Worm (Caenorhabditis elegans): ENCODE measurements around the gene crp-1.

The crp-1 gene

ce11 chrV:10478097-10478828 lies at the start of gene crp-1, which contains the start of gene Y32F6B.9:
TSS of gene crp-1 (plus strand) at chrV:10478564.
TSS of gene Y32F6B.9 (plus strand) at chrV:10478699.
- TF ChIP-seq him-1 (tag; optimal IDR thresholded peaks at IDR 0.05) (no peak), dao-5 (tag; optimal IDR thresholded peaks at IDR 0.05) (no peak), W03F9.2 (tag; optimal IDR thresholded peaks at IDR 0.05) (no peak)

- TF ChIP-seq W03F9.2 (tag; optimal IDR thresholded peaks at IDR 0.05), result no peak
- no peak for TF ChIP-seq him-1 (tag; optimal IDR thresholded peaks at IDR 0.05)
- no peak for TF ChIP-seq dao-5 (tag; optimal IDR thresholded peaks at IDR 0.05)
Observed at ce11 chrV:10428608-10429007, 49.8 kb upstream of the crp-1 start, which contains the start of gene tag-314. TSS of gene tag-314 (minus strand) at chrV:10428708.

- TF ChIP-seq him-1 (tag; optimal IDR thresholded peaks at IDR 0.05) (no peak), dao-5 (tag; optimal IDR thresholded peaks at IDR 0.05) (no peak), W03F9.2 (tag; optimal IDR thresholded peaks at IDR 0.05) (no peak)
Observed at ce11 chrV:10432607-10433006, 45.8 kb upstream of the crp-1 start.

ce11 chrV:10433721-10434120 lies 44.6 kb upstream of the crp-1 start, which contains the start of gene Y32F6A.4:
TSS of gene Y32F6A.4 (minus strand) at chrV:10434067.
- no peak for TF ChIP-seq dao-5 (tag; optimal IDR thresholded peaks at IDR 0.05)
- TF ChIP-seq W03F9.2 (tag; optimal IDR thresholded peaks at IDR 0.05), result no peak
- TF ChIP-seq him-1 (tag; optimal IDR thresholded peaks at IDR 0.05), result no peak

- no peak for TF ChIP-seq him-1 (tag; optimal IDR thresholded peaks at IDR 0.05)
- TF ChIP-seq W03F9.2 (tag; optimal IDR thresholded peaks at IDR 0.05), result no peak
- TF ChIP-seq dao-5 (tag; optimal IDR thresholded peaks at IDR 0.05), result no peak
Observed at ce11 chrV:10435198-10435597, 43.2 kb upstream of the crp-1 start.

- TF ChIP-seq dao-5 (tag; optimal IDR thresholded peaks at IDR 0.05), result no peak
- TF ChIP-seq W03F9.2 (tag; optimal IDR thresholded peaks at IDR 0.05), result no peak
- no peak for TF ChIP-seq him-1 (tag; optimal IDR thresholded peaks at IDR 0.05)
Observed at ce11 chrV:10436612-10437011, 41.8 kb upstream of the crp-1 start, which contains the start of gene set-22. TSS of gene set-22 (plus strand) at chrV:10436912.

- no peak for TF ChIP-seq dao-5 (tag; optimal IDR thresholded peaks at IDR 0.05)
- TF ChIP-seq W03F9.2 (tag; optimal IDR thresholded peaks at IDR 0.05), result no peak
- no peak for TF ChIP-seq him-1 (tag; optimal IDR thresholded peaks at IDR 0.05)
Observed at ce11 chrV:10440723-10441122, 37.6 kb upstream of the crp-1 start, which contains the start of gene snf-10. TSS of gene snf-10 (minus strand) at chrV:10440823.

ce11 chrV:10441135-10442024 lies 37.0 kb upstream of the crp-1 start, which contains the start of gene pap-1:
TSS of gene pap-1 (plus strand) at chrV:10441974.
- no peak for TF ChIP-seq him-1 (tag; optimal IDR thresholded peaks at IDR 0.05)
- TF ChIP-seq dao-5 (tag; optimal IDR thresholded peaks at IDR 0.05), result no peak
- TF ChIP-seq W03F9.2 (tag; optimal IDR thresholded peaks at IDR 0.05), result no peak

ce11 chrV:10453466-10453865 lies 24.9 kb upstream of the crp-1 start, which contains the start of gene Y32F6A.5:
TSS of gene Y32F6A.5 (minus strand) at chrV:10453605.
- TF ChIP-seq him-1 (tag; optimal IDR thresholded peaks at IDR 0.05) (no peak), W03F9.2 (tag; optimal IDR thresholded peaks at IDR 0.05) (no peak), dao-5 (tag; optimal IDR thresholded peaks at IDR 0.05) (no peak)

- TF ChIP-seq dao-5 (tag; optimal IDR thresholded peaks at IDR 0.05) (no peak), him-1 (tag; optimal IDR thresholded peaks at IDR 0.05) (no peak), W03F9.2 (tag; optimal IDR thresholded peaks at IDR 0.05) (no peak)
Observed at ce11 chrV:10457247-10457646, 21.1 kb upstream of the crp-1 start, which contains the start of gene F22E12.1. TSS of gene F22E12.1 (minus strand) at chrV:10457347.

ce11 chrV:10460685-10461084 lies 17.7 kb upstream of the crp-1 start:
- TF ChIP-seq W03F9.2 (tag; optimal IDR thresholded peaks at IDR 0.05) (no peak), dao-5 (tag; optimal IDR thresholded peaks at IDR 0.05) (no peak), him-1 (tag; optimal IDR thresholded peaks at IDR 0.05) (no peak)

ce11 chrV:10462066-10462465 lies 16.3 kb upstream of the crp-1 start, which contains the start of gene chw-1:
TSS of gene chw-1 (plus strand) at chrV:10462282.
- TF ChIP-seq dao-5 (tag; optimal IDR thresholded peaks at IDR 0.05) (no peak), him-1 (tag; optimal IDR thresholded peaks at IDR 0.05) (no peak), W03F9.2 (tag; optimal IDR thresholded peaks at IDR 0.05) (no peak)

- TF ChIP-seq W03F9.2 (tag; optimal IDR thresholded peaks at IDR 0.05), result no peak
Observed at ce11 chrV:10463276-10463675, 15.1 kb upstream of the crp-1 start, which contains the start of gene F22E12.3. TSS of gene F22E12.3 (minus strand) at chrV:10463376.
